Worm (Caenorhabditis elegans): ENCODE data around the gene madd-3.

Gene madd-3

DNA sequence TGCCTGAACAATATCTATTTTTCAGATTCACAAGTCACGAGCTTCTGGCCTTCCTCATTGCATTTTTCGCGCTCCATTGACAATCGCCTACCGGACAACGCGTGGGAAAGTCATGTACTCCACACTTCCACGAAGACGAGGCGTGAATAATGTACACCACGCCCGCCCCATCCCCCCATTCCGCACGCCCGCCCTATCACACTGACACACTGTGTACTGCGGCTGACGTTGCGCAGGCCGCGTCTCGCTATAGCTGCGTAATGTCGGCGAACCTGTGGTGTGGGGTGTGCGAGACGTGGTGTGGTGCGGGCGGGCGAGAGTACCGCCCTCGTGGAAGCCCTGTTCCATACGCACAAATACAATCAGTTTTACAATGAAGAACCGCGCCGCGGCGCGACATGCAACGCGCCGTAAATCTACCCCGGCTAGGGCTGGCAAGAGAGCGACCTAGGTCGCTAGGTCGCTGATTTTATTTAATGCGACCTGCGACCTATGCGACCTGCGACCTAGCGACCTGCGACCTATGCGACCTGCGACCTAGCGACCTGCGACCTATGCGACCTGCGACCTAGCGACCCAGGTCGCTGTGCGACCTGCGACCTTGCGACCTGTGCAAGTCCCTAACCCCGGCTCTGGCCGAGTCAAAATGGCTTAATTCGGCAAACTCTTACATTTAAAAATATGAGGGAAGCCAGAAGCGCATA is 60.2 kb downstream of the madd-3 start:
- TF ChIP-seq scrt-1 (GFP tag; IDR thresholded peaks at IDR 0.05) (no peak), ets-7 (tag; optimal IDR thresholded peaks at IDR 0.05) (no peak), aly-1 (tag; optimal IDR thresholded peaks at IDR 0.05) (no peak), pes-1 (GFP tag; IDR thresholded peaks at IDR 0.05) (no peak), B0310.2 (tag; optimal IDR thresholded peaks at IDR 0.05) (no peak), sea-1 (GFP tag; conservative IDR thresholded peaks at IDR 0.05) (no peak), hmg-4 (GFP tag; optimal IDR thresholded peaks at IDR 0.05) (no peak), tra-4 (tag; optimal IDR thresholded peaks at IDR 0.05) (no peak), ceh-13 (GFP tag; optimal IDR thresholded peaks at IDR 0.05) (no peak), ceh-36 (tag; optimal IDR thresholded peaks at IDR 0.05) (no peak), hnd-1 (tag; optimal IDR thresholded peaks at IDR 0.05) (no peak), flt-1 (GFP tag; IDR thresholded peaks at IDR 0.05) (no peak), tbx-37 (GFP tag; conservative IDR thresholded peaks at IDR 0.05) (no peak), ama-1 (optimal IDR thresholded peaks at IDR 0.05) (no peak), F13C5.2 (tag; optimal IDR thresholded peaks at IDR 0.05) (no peak), tbx-11 (GFP tag; IDR thresholded peaks at IDR 0.05) (no peak)

DNA sequence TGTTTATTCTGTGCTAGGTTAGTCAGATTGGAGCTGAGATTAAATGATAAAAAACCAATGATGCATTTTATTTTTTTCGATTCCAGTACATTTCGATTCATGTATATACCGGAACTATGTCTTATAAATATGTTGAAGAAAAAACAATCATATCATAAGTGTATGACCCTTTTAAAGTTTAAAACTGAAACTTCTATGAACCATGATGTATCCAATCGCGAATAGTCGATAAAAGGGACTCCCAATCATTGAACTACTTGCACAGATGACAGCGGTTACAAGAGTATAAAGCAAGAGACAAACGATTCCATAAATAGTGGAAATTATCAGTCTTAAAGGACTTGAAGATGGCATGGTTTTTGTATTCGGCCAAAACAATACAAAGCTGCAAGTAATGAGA is 61.5 kb downstream of the madd-3 start, which contains the start of gene srg-37:
Gene srg-37 (minus strand): TSS at position 101 of the 400 bp plus-strand sequence.
- TF ChIP-seq ceh-36 (tag; optimal IDR thresholded peaks at IDR 0.05) (no peak), sea-1 (GFP tag; conservative IDR thresholded peaks at IDR 0.05) (no peak), ama-1 (optimal IDR thresholded peaks at IDR 0.05) (no peak), tra-4 (tag; optimal IDR thresholded peaks at IDR 0.05) (no peak), ceh-13 (GFP tag; optimal IDR thresholded peaks at IDR 0.05) (no peak), tbx-11 (GFP tag; IDR thresholded peaks at IDR 0.05) (no peak), hnd-1 (tag; optimal IDR thresholded peaks at IDR 0.05) (no peak), B0310.2 (tag; optimal IDR thresholded peaks at IDR 0.05) (no peak), hmg-4 (GFP tag; optimal IDR thresholded peaks at IDR 0.05) (no peak)

Measured in whole organism, early embryonic.